Worm (Caenorhabditis elegans) whole organism, late embryonic: ENCODE measurements around the gene zipt-15.

Experiments
- C08G9.2 ChIP-seq: sonication (generic microtip); optimal IDR thresholded peaks from 2 replicates; lab custom pipeline; 2016; ENCODE audit warnings: mild to moderate bottlenecking, missing genetic modification characterization, moderate library complexity, missing compliant biosample characterization
- C38D4.7 ChIP-seq: fragments of 200-800 bp; sonication (Bioruptor generic); optimal IDR thresholded peaks from 2 replicates; lab custom pipeline; 2018; ENCODE audit warnings: mild to moderate bottlenecking, missing genetic modification characterization, moderate library complexity, missing compliant biosample characterization
- F13H6.1 ChIP-seq: sonication (generic microtip); optimal IDR thresholded peaks from 2 replicates; lab custom pipeline; 2016; ENCODE audit warnings: missing genetic modification characterization, missing compliant biosample characterization
- K02D7.2 ChIP-seq: sonication (generic microtip); optimal IDR thresholded peaks from 2 replicates; lab custom pipeline; 2017; ENCODE audit warnings: mild to moderate bottlenecking, missing genetic modification characterization, missing compliant biosample characterization
- T23F11.4 ChIP-seq: fragments of 200-800 bp; sonication (Bioruptor generic); optimal IDR thresholded peaks from 2 replicates; lab custom pipeline; 2018; ENCODE audit warnings: mild to moderate bottlenecking, missing genetic modification characterization, missing compliant biosample characterization
- Y22D7AL.16 ChIP-seq: sonication (generic microtip); optimal IDR thresholded peaks from 2 replicates; lab custom pipeline; 2016; ENCODE audit warnings: missing genetic modification characterization, missing compliant biosample characterization
- ceh-14 ChIP-seq: sonication (generic microtip); optimal IDR thresholded peaks from 2 replicates; lab custom pipeline; 2016; ENCODE audit warnings: missing genotype, missing genetic modification characterization, missing compliant biosample characterization
- ceh-18 ChIP-seq: sonication (generic microtip); optimal IDR thresholded peaks from 2 replicates; lab custom pipeline; 2016; ENCODE audit warnings: missing genetic modification characterization, missing compliant biosample characterization
- ceh-19 ChIP-seq: fragments of 200-800 bp; sonication (Bioruptor generic); optimal IDR thresholded peaks from 2 replicates; lab custom pipeline; 2018; ENCODE audit warnings: mild to moderate bottlenecking, missing genetic modification characterization, missing compliant biosample characterization
- ceh-2 ChIP-seq: sonication (generic microtip); optimal IDR thresholded peaks from 2 replicates; lab custom pipeline; 2016; ENCODE audit warnings: missing genotype, missing genetic modification characterization, missing compliant biosample characterization
- ceh-22 ChIP-seq: sonication (generic microtip); optimal IDR thresholded peaks from 2 replicates; lab custom pipeline; 2017; ENCODE audit warnings: missing biosample characterization, missing genetic modification characterization
- ceh-24 ChIP-seq: sonication (generic microtip); optimal IDR thresholded peaks from 2 replicates; lab custom pipeline; 2016; ENCODE audit warnings: mild to moderate bottlenecking, missing genetic modification characterization, missing compliant biosample characterization
- ceh-30 ChIP-seq: fragments of 150-350 bp; optimal IDR thresholded peaks from 2 replicates; lab custom pipeline; 2014; ENCODE audit warnings: missing biosample characterization, missing genetic modification characterization
- ceh-31 ChIP-seq: sonication (generic microtip); optimal IDR thresholded peaks from 2 replicates; lab custom pipeline; 2016; ENCODE audit warnings: missing genetic modification characterization, missing compliant biosample characterization
- ceh-45 ChIP-seq: fragments of 200-800 bp; sonication (Bioruptor generic); IDR thresholded peaks from 2 replicates; pipeline ENCODE4 v1.3.6; 2022; ENCODE audit warnings: missing genetic modification reagents, missing genetic modification characterization, missing compliant biosample characterization
- ceh-48 ChIP-seq: sonication (generic microtip); optimal IDR thresholded peaks from 2 replicates; lab custom pipeline; 2016; ENCODE audit warnings: missing genetic modification characterization, inconsistent platforms, missing compliant biosample characterization
- ceh-6 ChIP-seq: fragments of 200-800 bp; sonication (Bioruptor generic); optimal IDR thresholded peaks from 2 replicates; lab custom pipeline; 2018; ENCODE audit warnings: mild to moderate bottlenecking, missing genetic modification characterization, missing compliant biosample characterization
- che-1 ChIP-seq: sonication (generic microtip); optimal IDR thresholded peaks from 2 replicates; lab custom pipeline; 2016; ENCODE audit warnings: mild to moderate bottlenecking, missing genetic modification characterization, missing compliant biosample characterization
- dmd-4 ChIP-seq: sonication (generic microtip); optimal IDR thresholded peaks from 2 replicates; lab custom pipeline; 2016; ENCODE audit warnings: borderline replicate concordance, missing genetic modification characterization, missing compliant biosample characterization
- elt-2 ChIP-seq: sonication (generic microtip); optimal IDR thresholded peaks from 2 replicates; lab custom pipeline; 2016; ENCODE audit warnings: missing genetic modification reagents, missing genetic modification characterization, missing compliant biosample characterization
- eyg-1 ChIP-seq: sonication (generic microtip); optimal IDR thresholded peaks from 2 replicates; lab custom pipeline; 2016; ENCODE audit warnings: missing genotype, missing genetic modification characterization, missing compliant biosample characterization
- fkh-10 ChIP-seq: fragments of 150-350 bp; optimal IDR thresholded peaks from 2 replicates; lab custom pipeline; 2014; ENCODE audit warnings: missing biosample characterization, missing genetic modification reagents, missing genetic modification characterization
- gmeb-2 ChIP-seq: sonication (generic microtip); optimal IDR thresholded peaks from 2 replicates; lab custom pipeline; 2016; ENCODE audit warnings: missing genetic modification characterization, inconsistent platforms, missing compliant biosample characterization
- hlh-15 ChIP-seq: sonication (generic microtip); optimal IDR thresholded peaks from 2 replicates; lab custom pipeline; 2016; ENCODE audit warnings: missing genetic modification characterization, missing compliant biosample characterization
- lim-6 ChIP-seq: sonication (generic microtip); optimal IDR thresholded peaks from 2 replicates; lab custom pipeline; 2016; ENCODE audit warnings: missing genetic modification characterization, missing compliant biosample characterization
- mec-3 ChIP-seq: sonication (generic microtip); optimal IDR thresholded peaks from 2 replicates; lab custom pipeline; 2016; ENCODE audit warnings: borderline replicate concordance, missing genetic modification characterization, missing compliant biosample characterization
- nfya-1 ChIP-seq: sonication (generic microtip); optimal IDR thresholded peaks from 2 replicates; lab custom pipeline; 2017; ENCODE audit warnings: missing genetic modification characterization, mild to moderate bottlenecking, missing compliant biosample characterization, antibody characterized with exemption, moderate library complexity
- nhr-11 ChIP-seq: fragments of 150-350 bp; optimal IDR thresholded peaks from 2 replicates; lab custom pipeline; 2014; ENCODE audit warnings: missing biosample characterization, missing genetic modification characterization
- npax-4 ChIP-seq: sonication (generic microtip); optimal IDR thresholded peaks from 2 replicates; lab custom pipeline; 2016; ENCODE audit warnings: missing genetic modification characterization, missing compliant biosample characterization
- odd-2 ChIP-seq: sonication (generic microtip); optimal IDR thresholded peaks from 2 replicates; lab custom pipeline; 2017; ENCODE audit warnings: antibody characterized with exemption, mild to moderate bottlenecking, missing genetic modification characterization, missing compliant biosample characterization
- pat-9 ChIP-seq: fragments of 200-800 bp; sonication (Bioruptor generic); optimal IDR thresholded peaks from 2 replicates; lab custom pipeline; 2018; ENCODE audit warnings: mild to moderate bottlenecking, missing genetic modification characterization, moderate library complexity, missing compliant biosample characterization
- pax-1 ChIP-seq: fragments of 150-350 bp; optimal IDR thresholded peaks from 2 replicates; lab custom pipeline; 2014; ENCODE audit warnings: missing biosample characterization, missing genetic modification characterization
- pha-2 ChIP-seq: sonication (generic microtip); optimal IDR thresholded peaks from 2 replicates; lab custom pipeline; 2017; ENCODE audit warnings: mild to moderate bottlenecking, missing genetic modification characterization, missing compliant biosample characterization
- pha-4 ChIP-seq: fragments of 150-350 bp; optimal IDR thresholded peaks from 2 replicates; lab custom pipeline; 2018; ENCODE audit warnings: missing biosample characterization, missing genetic modification reagents, missing genetic modification characterization
- pqm-1 ChIP-seq: sonication (generic microtip); optimal IDR thresholded peaks from 2 replicates; lab custom pipeline; 2016; ENCODE audit warnings: missing genetic modification characterization, missing compliant biosample characterization
- ref-2 ChIP-seq: sonication (generic microtip); optimal IDR thresholded peaks from 2 replicates; lab custom pipeline; 2016; ENCODE audit warnings: missing genetic modification characterization, missing compliant biosample characterization
- sdc-2 ChIP-seq: sonication (generic microtip); optimal IDR thresholded peaks from 2 replicates; lab custom pipeline; 2016; ENCODE audit warnings: missing genotype, missing genetic modification characterization, missing compliant biosample characterization
- sox-4 ChIP-seq: sonication (generic microtip); optimal IDR thresholded peaks from 2 replicates; lab custom pipeline; 2017; ENCODE audit warnings: mild to moderate bottlenecking, missing genetic modification characterization, inconsistent platforms, missing compliant biosample characterization
- tbx-2 ChIP-seq: sonication (generic microtip); optimal IDR thresholded peaks from 2 replicates; lab custom pipeline; 2016; ENCODE audit warnings: missing genetic modification characterization, missing compliant biosample characterization
- tbx-7 ChIP-seq: sonication (generic microtip); optimal IDR thresholded peaks from 2 replicates; lab custom pipeline; 2016; ENCODE audit warnings: missing genotype, missing genetic modification characterization, missing compliant biosample characterization
- ttx-3 ChIP-seq: sonication (generic microtip); optimal IDR thresholded peaks from 2 replicates; lab custom pipeline; 2016; ENCODE audit warnings: missing genetic modification reagents, missing genetic modification characterization, missing compliant biosample characterization
- unc-3 ChIP-seq, 2 experiments: fragments of 200-800 bp in 1 of 2; sonication (Bioruptor generic) in 1 of 2; sonication (generic microtip) in 1 of 2; conservative IDR thresholded peaks in 1 of 2; optimal IDR thresholded peaks in 1 of 2; 2 replicates each; pipeline versions ENCODE4 v1.3.6 to Lab custom; 2016 to 2022; ENCODE audit warnings: missing compliant biosample characterization in 2 of 2, missing genetic modification characterization in 2 of 2, missing genetic modification reagents in 1 of 2
- unc-42 ChIP-seq: sonication (generic microtip); optimal IDR thresholded peaks from 2 replicates; lab custom pipeline; 2016; ENCODE audit warnings: missing genotype, missing genetic modification characterization, missing compliant biosample characterization
- zip-5 ChIP-seq: sonication (generic microtip); optimal IDR thresholded peaks from 2 replicates; lab custom pipeline; 2016; ENCODE audit warnings: missing genetic modification characterization, missing compliant biosample characterization

zipt-15 gene

DNA sequence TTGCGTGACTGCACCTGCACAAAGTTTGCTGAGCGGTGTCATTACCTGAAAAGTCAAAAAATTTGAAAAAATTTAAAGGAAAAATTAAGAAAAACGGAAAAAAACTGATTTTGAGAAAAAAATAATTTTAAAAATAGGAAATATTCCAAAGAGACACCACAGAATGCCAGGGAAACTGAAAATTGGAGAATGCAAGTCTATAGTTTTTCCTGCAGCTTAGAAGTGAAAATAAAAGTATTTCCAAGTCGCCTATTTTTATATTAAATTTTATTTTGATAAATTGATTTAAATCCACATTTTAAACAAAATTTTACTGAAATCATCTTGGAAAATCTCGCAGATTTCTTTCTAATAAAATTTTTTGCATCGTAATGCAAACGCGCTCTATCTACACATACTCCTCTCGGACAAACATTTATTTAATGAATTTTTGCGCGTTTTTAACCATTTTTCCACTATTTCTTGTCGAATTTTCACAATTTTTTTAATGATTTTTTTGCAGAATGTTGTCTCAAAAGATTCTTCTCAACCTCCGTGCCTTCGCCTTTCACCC is 28.2 kb downstream of the zipt-15 start, which contains the start of the genes F56B3.11 and ech-5 (continued):
- peak; percentile 78 for TF ChIP-seq ttx-3 (tag; lab: Kevin White, UChicago)
- no peak for TF ChIP-seq ceh-6 (GFP tag; lab: Kevin White, UChicago)
- no peak for TF ChIP-seq ceh-30 (tag; lab: Kevin White, UChicago)
- peak; percentile 93 for TF ChIP-seq ceh-14 (tag; lab: Kevin White, UChicago)
- no peak for TF ChIP-seq eyg-1 (tag; lab: Kevin White, UChicago)
- peak; percentile 23 for TF ChIP-seq ceh-24 (tag; lab: Kevin White, UChicago)
- TF ChIP-seq pat-9 (tag; lab: Kevin White, UChicago): no peak
- TF ChIP-seq npax-4 (tag; lab: Kevin White, UChicago): peak; percentile 36
- TF ChIP-seq ceh-18 (tag; lab: Kevin White, UChicago): peak; percentile 13
- TF ChIP-seq pha-2 (tag; lab: Kevin White, UChicago): peak; percentile 72
- no peak for TF ChIP-seq dmd-4
- TF ChIP-seq gmeb-2 (tag; lab: Kevin White, UChicago): peak; percentile 0
- peak; percentile 93 for TF ChIP-seq ref-2 (tag; lab: Kevin White, UChicago)
- peak; percentile 87 for TF ChIP-seq unc-42
- no peak for TF ChIP-seq ceh-22
- no peak for TF ChIP-seq K02D7.2 (tag; lab: Kevin White, UChicago)
- peak; percentile 7 for TF ChIP-seq nfya-1 (tag; lab: Kevin White, UChicago)
- TF ChIP-seq, all 69 proteins: peak for 36

DNA sequence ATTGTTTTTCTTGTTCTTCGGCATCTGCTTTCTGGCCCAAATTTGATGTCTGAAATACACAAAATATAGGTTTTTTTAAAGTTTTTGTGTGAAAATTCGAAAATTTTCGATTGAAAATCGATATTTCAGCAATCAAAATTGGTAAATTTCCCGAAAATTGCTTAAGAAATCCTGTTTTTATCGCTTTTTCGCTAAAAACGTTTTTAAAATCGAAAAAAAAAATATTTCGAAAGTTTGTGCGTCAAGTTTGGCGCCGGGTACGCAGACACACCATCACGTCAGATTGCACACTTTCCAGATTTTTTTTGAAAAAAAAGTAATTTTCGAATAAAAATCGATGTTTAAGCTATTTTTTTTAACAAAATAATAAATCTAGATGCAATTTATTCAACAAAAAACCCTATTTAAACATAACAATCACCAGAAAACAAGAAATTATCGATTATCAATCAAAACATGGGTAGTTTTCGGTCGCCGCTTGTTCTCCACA is 29.3 kb downstream of the zipt-15 start, which contains the start of gene skr-18:
TSS of gene skr-18 (minus strand) at position 51 of the 490 bp plus-strand sequence.
- TF ChIP-seq ceh-2 (tag; lab: Kevin White, UChicago) (no peak), hlh-15 (tag; lab: Kevin White, UChicago) (no peak), sox-4 (tag; lab: Kevin White, UChicago) (no peak), zip-5 (tag; lab: Kevin White, UChicago) (no peak), pha-4 (no peak), ceh-31 (tag; lab: Kevin White, UChicago) (no peak), Y22D7AL.16 (tag; lab: Kevin White, UChicago) (no peak), gmeb-2 (tag; lab: Kevin White, UChicago) (no peak), pax-1 (tag; lab: Kevin White, UChicago) (no peak), dmd-4 (no peak), K02D7.2 (tag; lab: Kevin White, UChicago) (no peak), che-1 (no peak), C08G9.2 (tag; lab: Kevin White, UChicago) (no peak), ceh-48 (tag; lab: Kevin White, UChicago) (no peak), F13H6.1 (tag; lab: Kevin White, UChicago) (no peak), ceh-19 (GFP tag; lab: Kevin White, UChicago) (no peak), lim-6 (tag; lab: Kevin White, UChicago) (no peak)

ce11 chrIV:794275-794674 is 30.5 kb downstream of the zipt-15 start, which contains the start of gene F56B3.4:
Gene F56B3.4 (minus strand): TSS chrIV:794275.
- no peak for TF ChIP-seq odd-2 (tag; lab: Kevin White, UChicago)
- TF ChIP-seq npax-4 (tag; lab: Kevin White, UChicago): no peak
- no peak for TF ChIP-seq pqm-1 (tag; lab: Kevin White, UChicago)
- no peak for TF ChIP-seq elt-2
- no peak for TF ChIP-seq fkh-10 (GFP tag; lab: Kevin White, UChicago)
- TF ChIP-seq ceh-45 (GFP tag; lab: Robert Waterston, UW): no peak
- TF ChIP-seq T23F11.4 (GFP tag; lab: Kevin White, UChicago): no peak
- TF ChIP-seq tbx-2 (tag; lab: Kevin White, UChicago): no peak
- TF ChIP-seq C38D4.7 (GFP tag; lab: Kevin White, UChicago): no peak
- TF ChIP-seq nhr-11 (tag; lab: Kevin White, UChicago): no peak
- no peak for TF ChIP-seq sdc-2
- TF ChIP-seq tbx-7: no peak
- no peak for TF ChIP-seq unc-3 (GFP tag; conservative IDR thresholded peaks at IDR 0.05; lab: Robert Waterston, UW)
- TF ChIP-seq unc-3 (tag; optimal IDR thresholded peaks at IDR 0.05; lab: Kevin White, UChicago): no peak
- no peak for TF ChIP-seq mec-3 (tag; lab: Kevin White, UChicago)
- no peak for TF ChIP-seq pha-4
- no peak for TF ChIP-seq ceh-2 (tag; lab: Kevin White, UChicago)
- no peak for TF ChIP-seq C08G9.2 (tag; lab: Kevin White, UChicago)
